Worm (Caenorhabditis elegans): ENCODE results near the gene W07A12.8.

ce11 chrII:9120329-9120728, 45.3 kb downstream of the W07A12.8 start:
- TF ChIP-seq mxl-1 (tag; optimal IDR thresholded peaks at IDR 0.05) (no peak), repo-1 (tag; optimal IDR thresholded peaks at IDR 0.05) (no peak), D2030.7 (GFP tag; IDR thresholded peaks at IDR 0.05) (no peak), efl-1 (GFP tag; optimal IDR thresholded peaks at IDR 0.05) (no peak), F10E7.11 (tag; optimal IDR thresholded peaks at IDR 0.05) (no peak), K12H6.12 (tag; optimal IDR thresholded peaks at IDR 0.05) (no peak), sea-2 (GFP tag; IDR thresholded peaks at IDR 0.05) (no peak), bed-1 (GFP tag; IDR thresholded peaks at IDR 0.05) (no peak), F49E8.2 (tag; optimal IDR thresholded peaks at IDR 0.05; ENCODE audit: insufficient read depth) (no peak), B0019.2 (GFP tag; conservative IDR thresholded peaks at IDR 0.05) (no peak), ets-4 (GFP tag; optimal IDR thresholded peaks at IDR 0.05) (no peak)
